Fruit fly (Drosophila melanogaster) whole organism, embryonic: Measurements from ENCODE around the gene CG3505.

ENCODE experiments used
- Ada2b ChIP-seq: fragments of 200-800 bp; sonication (Bioruptor generic); IDR thresholded peaks from 2 replicates; pipeline ENCODE4 v1.3.6; 2022; ENCODE audit warnings: missing biosample characterization, missing genetic modification characterization
- CG11504 ChIP-seq: fragments of 200-800 bp; sonication (Bioruptor generic); optimal IDR thresholded peaks from 3 replicates; lab custom pipeline; 2019; ENCODE audit warnings: missing biosample characterization, mild to moderate bottlenecking, missing genetic modification characterization, moderate library complexity
- CG12219 ChIP-seq: fragments of 200-800 bp; sonication (Bioruptor generic); optimal IDR thresholded peaks from 3 replicates; lab custom pipeline; 2018; ENCODE audit warnings: missing biosample characterization, mild to moderate bottlenecking, missing genetic modification characterization
- CG12391 ChIP-seq: fragments of 200-800 bp; sonication (Bioruptor generic); optimal IDR thresholded peaks from 3 replicates; lab custom pipeline; 2018; ENCODE audit warnings: missing biosample characterization, mild to moderate bottlenecking, missing genetic modification characterization, moderate library complexity
- CG1529 ChIP-seq: fragments of 200-800 bp; sonication (Bioruptor generic); optimal IDR thresholded peaks from 3 replicates; lab custom pipeline; 2018; ENCODE audit warnings: missing biosample characterization, missing genetic modification characterization
- CG15479 ChIP-seq: fragments of 200-800 bp; sonication (Bioruptor generic); optimal IDR thresholded peaks from 3 replicates; lab custom pipeline; 2019; ENCODE audit warnings: missing biosample characterization, mild to moderate bottlenecking, missing genetic modification characterization, moderate library complexity
- CG15601 ChIP-seq: fragments of 200-800 bp; sonication (Bioruptor generic); optimal IDR thresholded peaks from 3 replicates; lab custom pipeline; 2019; ENCODE audit warnings: missing biosample characterization, mild to moderate bottlenecking, missing genetic modification characterization, moderate library complexity
- CG17328 ChIP-seq: fragments of 200-800 bp; sonication (Bioruptor generic); IDR thresholded peaks from 2 replicates; pipeline ENCODE4 v1.3.6; 2022; ENCODE audit warnings: missing biosample characterization, missing genetic modification characterization
- CG17359 ChIP-seq: fragments of 200-800 bp; sonication (Bioruptor generic); optimal IDR thresholded peaks from 3 replicates; lab custom pipeline; 2018; ENCODE audit warnings: missing biosample characterization, mild to moderate bottlenecking, missing genetic modification characterization, moderate library complexity
- CG18262 ChIP-seq: fragments of 200-800 bp; optimal IDR thresholded peaks from 3 replicates; lab custom pipeline; 2019; ENCODE audit warnings: missing biosample characterization, mild to moderate bottlenecking, missing genetic modification characterization, moderate library complexity
- CG2116 ChIP-seq: fragments of 200-800 bp; sonication (Bioruptor generic); optimal IDR thresholded peaks from 3 replicates; lab custom pipeline; 2018; ENCODE audit warnings: missing biosample characterization, mild to moderate bottlenecking, missing genetic modification characterization
- CG2712 ChIP-seq: fragments of 200-800 bp; optimal IDR thresholded peaks from 3 replicates; lab custom pipeline; 2019; ENCODE audit warnings: missing biosample characterization, mild to moderate bottlenecking, missing genetic modification characterization, moderate library complexity
- CG31441 ChIP-seq: fragments of 200-800 bp; sonication (Bioruptor generic); IDR thresholded peaks from 2 replicates; pipeline ENCODE4 v1.3.6; 2022; ENCODE audit warnings: missing biosample characterization, missing genetic modification characterization
- CG3726 ChIP-seq: fragments of 200-800 bp; sonication (Bioruptor generic); IDR thresholded peaks from 3 replicates; pipeline ENCODE4, ENCODE4 v1.3.6; 2022; ENCODE audit warnings: missing biosample characterization, missing genetic modification characterization
- CG42726 ChIP-seq: fragments of 200-800 bp; sonication (Bioruptor generic); IDR thresholded peaks from 2 replicates; pipeline ENCODE4 v1.3.6; 2022; ENCODE audit warnings: missing biosample characterization, missing genetic modification characterization; ENCODE audit not compliant: partially characterized antibody
- CG4820 ChIP-seq: fragments of 200-800 bp; sonication (Bioruptor generic); optimal IDR thresholded peaks from 3 replicates; lab custom pipeline; 2016; ENCODE audit warnings: missing biosample characterization, missing genetic modification characterization
- CG6175 ChIP-seq: fragments of 200-800 bp; sonication (Bioruptor generic); IDR thresholded peaks from 3 replicates; pipeline ENCODE4 v1.3.6; 2022; ENCODE audit warnings: missing biosample characterization, missing genetic modification characterization
- CG6791 ChIP-seq: fragments of 200-800 bp; sonication (Bioruptor generic); IDR thresholded peaks from 3 replicates; pipeline ENCODE4 v1.3.6; 2022; ENCODE audit warnings: missing biosample characterization, missing genetic modification characterization; ENCODE audit not compliant: partially characterized antibody
- CG7839 ChIP-seq: fragments of 200-800 bp; sonication (Bioruptor generic); optimal IDR thresholded peaks from 3 replicates; lab custom pipeline; 2018; ENCODE audit warnings: missing biosample characterization, mild to moderate bottlenecking, missing genetic modification characterization, moderate library complexity
- CG8478 ChIP-seq: fragments of >200 bp; optimal IDR thresholded peaks from 2 replicates; lab custom pipeline; 2018
- CG9727 ChIP-seq: fragments of 200-800 bp; sonication (Bioruptor generic); optimal IDR thresholded peaks from 3 replicates; lab custom pipeline; 2017; ENCODE audit warnings: missing biosample characterization, mild to moderate bottlenecking, missing genetic modification characterization
- Deaf1 ChIP-seq: fragments of 200-800 bp; optimal IDR thresholded peaks from 3 replicates; lab custom pipeline; 2019; ENCODE audit warnings: missing biosample characterization, mild to moderate bottlenecking, missing genetic modification characterization, moderate library complexity
- Med ChIP-seq: fragments of 200-800 bp; sonication (Bioruptor generic); peaks from one replicate; lab custom pipeline; 2016; ENCODE audit warnings: missing biosample characterization, missing genetic modification characterization, mild to moderate bottlenecking, inconsistent platforms, moderate library complexity
- Oli ChIP-seq: fragments of 200-800 bp; sonication (Bioruptor generic); optimal IDR thresholded peaks from 2 replicates; lab custom pipeline; 2018; ENCODE audit warnings: missing biosample characterization, mild to moderate bottlenecking, missing genetic modification characterization, moderate library complexity
- Sox102F ChIP-seq: fragments of 200-800 bp; sonication (Bioruptor generic); optimal IDR thresholded peaks from 2 replicates; lab custom pipeline; 2018; ENCODE audit warnings: missing biosample characterization, mild to moderate bottlenecking, missing genetic modification characterization, moderate library complexity
- Ssrp ChIP-seq: fragments of 200-800 bp; sonication (Bioruptor generic); optimal IDR thresholded peaks from 2 replicates; lab custom pipeline; 2018; ENCODE audit warnings: missing biosample characterization, mild to moderate bottlenecking, missing genetic modification characterization, moderate library complexity
- Xrp1 ChIP-seq: fragments of 200-800 bp; sonication (Bioruptor generic); IDR thresholded peaks from 2 replicates; pipeline ENCODE4 v1.3.6; 2022; ENCODE audit warnings: missing biosample characterization, missing genetic modification characterization
- ac ChIP-seq: fragments of 200-800 bp; sonication (Bioruptor generic); optimal IDR thresholded peaks from 3 replicates; lab custom pipeline; 2017; ENCODE audit warnings: missing biosample characterization, mild to moderate bottlenecking, missing genetic modification characterization
- amos ChIP-seq: fragments of 200-800 bp; sonication (Bioruptor generic); IDR thresholded peaks from 2 replicates; pipeline ENCODE4 v1.3.6; 2022; ENCODE audit warnings: missing biosample characterization, missing genetic modification characterization; ENCODE audit not compliant: partially characterized antibody
- ato ChIP-seq: fragments of 200-800 bp; sonication (Bioruptor generic); IDR thresholded peaks from 2 replicates; pipeline ENCODE4 v1.3.6; 2022; ENCODE audit warnings: missing biosample characterization, missing genetic modification characterization; ENCODE audit not compliant: partially characterized antibody
- crc ChIP-seq: fragments of 200-800 bp; sonication (Bioruptor generic); optimal IDR thresholded peaks from 2 replicates; lab custom pipeline; 2016; ENCODE audit warnings: missing biosample characterization, missing genetic modification characterization
- dati ChIP-seq: fragments of 200-800 bp; sonication (Bioruptor generic); IDR thresholded peaks from 2 replicates; pipeline ENCODE4 v1.3.6; 2022; ENCODE audit warnings: missing biosample characterization, missing genetic modification characterization
- dmrt99B ChIP-seq: fragments of 200-800 bp; sonication (Bioruptor generic); optimal IDR thresholded peaks from 2 replicates; lab custom pipeline; 2018; ENCODE audit warnings: missing biosample characterization, mild to moderate bottlenecking, missing genetic modification characterization, moderate library complexity
- emc ChIP-seq: fragments of 200-800 bp; sonication (Bioruptor generic); optimal IDR thresholded peaks from 2 replicates; lab custom pipeline; 2016; ENCODE audit warnings: missing biosample characterization, missing genetic modification characterization
- eve ChIP-seq, 2 experiments: fragments of >200 bp; optimal IDR thresholded peaks; 2 replicates each; lab custom pipeline; 2017; ENCODE audit warnings: missing biosample characterization in 2 of 2, missing genetic modification characterization in 2 of 2
- ewg ChIP-seq: fragments of 200-800 bp; sonication (Bioruptor generic); optimal IDR thresholded peaks from 3 replicates; lab custom pipeline; 2017; ENCODE audit warnings: mild to moderate bottlenecking, missing biosample characterization, missing genetic modification reagents, missing genetic modification characterization
- gfzf ChIP-seq: fragments of 200-800 bp; sonication (Bioruptor generic); optimal IDR thresholded peaks from 2 replicates; lab custom pipeline; 2016; ENCODE audit warnings: missing biosample characterization, mild to moderate bottlenecking, missing genetic modification characterization, moderate library complexity
- hkb ChIP-seq, 2 experiments: fragments of 200-800 bp in 1 of 2; fragments of >200 bp in 1 of 2; sonication (Bioruptor generic) in 1 of 2; IDR thresholded peaks in 1 of 2; optimal IDR thresholded peaks in 1 of 2; 2 replicates each; pipeline versions ENCODE4 v1.3.6 to Lab custom; 2017 to 2022; ENCODE audit warnings: missing biosample characterization in 1 of 2, missing genetic modification characterization in 1 of 2
- jumu ChIP-seq: fragments of 200-800 bp; sonication (Bioruptor generic); optimal IDR thresholded peaks from 3 replicates; lab custom pipeline; 2016; ENCODE audit warnings: missing biosample characterization, missing genetic modification characterization
- lola ChIP-seq, 3 experiments: fragments of >200 bp in 2 of 3; fragments of 200-800 bp in 1 of 3; sonication (Bioruptor generic) in 1 of 3; optimal IDR thresholded peaks; 2 replicates each; lab custom pipeline; 2017 to 2019; ENCODE audit warnings: missing biosample characterization in 3 of 3, missing genetic modification characterization in 3 of 3, mild to moderate bottlenecking in 1 of 3, moderate library complexity in 1 of 3
- phol ChIP-seq: fragments of 200-800 bp; sonication (Bioruptor generic); optimal IDR thresholded peaks from 3 replicates; lab custom pipeline; 2018; ENCODE audit warnings: missing biosample characterization, mild to moderate bottlenecking, missing genetic modification characterization, moderate library complexity
- repo ChIP-seq: fragments of 200-800 bp; sonication (Bioruptor generic); optimal IDR thresholded peaks from 2 replicates; lab custom pipeline; 2016; ENCODE audit warnings: missing biosample characterization, missing genetic modification characterization
- sens ChIP-seq: fragments of 200-800 bp; sonication (Bioruptor generic); peaks from one replicate; lab custom pipeline; 2016; ENCODE audit warnings: missing biosample characterization, missing genetic modification characterization
- sens-2 ChIP-seq: fragments of 200-800 bp; sonication (Bioruptor generic); IDR thresholded peaks from 2 replicates; pipeline ENCODE4 v1.3.6; 2022; ENCODE audit warnings: missing biosample characterization, missing genetic modification characterization
- tio ChIP-seq: fragments of 200-800 bp; sonication (Bioruptor generic); optimal IDR thresholded peaks from 2 replicates; lab custom pipeline; 2017; ENCODE audit warnings: missing biosample characterization, missing genetic modification characterization, inconsistent platforms
- tll ChIP-seq, 2 experiments: fragments of 200-800 bp in 1 of 2; fragments of >200 bp in 1 of 2; sonication (Bioruptor generic) in 1 of 2; optimal IDR thresholded peaks; 2 replicates each; lab custom pipeline; 2017 to 2019; ENCODE audit warnings: missing biosample characterization in 2 of 2, missing genetic modification characterization in 2 of 2, mild to moderate bottlenecking in 1 of 2, moderate library complexity in 1 of 2
- wek ChIP-seq: fragments of 200-800 bp; sonication (Bioruptor generic); optimal IDR thresholded peaks from 3 replicates; lab custom pipeline; 2018; ENCODE audit warnings: missing biosample characterization, mild to moderate bottlenecking, missing genetic modification characterization, moderate library complexity
- zf30C ChIP-seq: fragments of 200-800 bp; sonication (Bioruptor generic); optimal IDR thresholded peaks from 3 replicates; lab custom pipeline; 2018; ENCODE audit warnings: missing biosample characterization, mild to moderate bottlenecking, missing genetic modification characterization

Gene CG3505

DNA sequence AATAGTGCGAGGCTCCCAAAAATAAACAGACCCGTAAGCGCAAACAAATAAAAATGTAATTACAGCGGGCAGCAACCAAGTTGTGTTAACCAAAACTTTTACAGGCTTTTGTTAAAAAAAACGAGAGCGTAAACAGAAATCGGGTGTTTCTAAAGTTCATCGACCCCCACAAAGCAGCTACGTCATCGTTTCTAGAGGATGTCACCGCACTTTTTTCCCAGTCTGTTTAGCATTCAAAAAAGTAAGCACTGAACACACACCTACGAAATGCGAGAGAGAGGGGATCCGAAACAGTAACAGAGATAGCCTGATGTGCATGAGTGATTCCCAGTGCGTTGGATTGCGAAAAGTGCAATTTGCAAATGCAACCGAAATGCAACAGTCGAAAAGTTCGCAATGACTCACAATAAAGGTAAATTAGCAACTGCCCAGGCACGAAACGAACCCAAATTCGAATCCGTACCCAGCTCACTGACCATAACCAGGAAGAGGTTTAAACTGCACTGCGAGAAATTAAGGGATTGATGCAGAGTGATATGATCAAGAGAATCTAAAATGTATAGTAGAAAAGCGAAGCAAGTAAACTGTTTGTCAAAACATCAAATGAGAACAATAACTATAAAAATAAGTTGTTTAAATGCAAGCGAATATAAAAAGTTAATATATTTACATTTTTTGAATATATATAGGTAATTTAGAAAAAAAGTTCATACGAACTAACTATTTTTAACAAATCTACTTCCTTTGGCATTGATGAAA is 34.0 kb downstream of the CG3505 start (continued):
- no peak for TF ChIP-seq emc (GFP tag; lab: Kevin White, UChicago)
- TF ChIP-seq amos, result no peak
- no peak for TF ChIP-seq hkb (optimal IDR thresholded peaks at IDR 0.05; lab: Kevin White, UChicago)
- TF ChIP-seq hkb (GFP tag; IDR thresholded peaks at IDR 0.05; lab: Robert Waterston, UW), result no peak
- no peak for TF ChIP-seq CG6175 (GFP tag; lab: Robert Waterston, UW)
- TF ChIP-seq ewg, result no peak
- TF ChIP-seq tll (GFP tag; optimal IDR thresholded peaks at IDR 0.05; lab: Kevin White, UChicago), result no peak
- peak; percentile 4 for TF ChIP-seq CG17359 (tag; lab: Kevin White, UChicago)
- 0 out of 2 replicates have a peak, but pooled peaks have one; percentile 19 for TF ChIP-seq CG31441
- TF ChIP-seq Med, result peak; percentile 28
- 0 out of 3 replicates have a peak, but pooled peaks have one; percentile 20 for TF ChIP-seq CG6791
- TF ChIP-seq CG8478, result no peak
- no peak for TF ChIP-seq crc (GFP tag; lab: Kevin White, UChicago)
- peak; percentile 19 for TF ChIP-seq CG9727
- peak in 1 of 3 experiments; percentile 29 for TF ChIP-seq lola (GFP tag; optimal IDR thresholded peaks at IDR 0.05; lab: Kevin White, UChicago)
- TF ChIP-seq CG1529 (GFP tag; lab: Kevin White, UChicago), result peak; percentile 18
- TF ChIP-seq eve (GFP tag; optimal IDR thresholded peaks at IDR 0.05; lab: Kevin White, UChicago), result peak in 1 of 2 experiments; percentile 28
- TF ChIP-seq CG17328 (GFP tag; lab: Robert Waterston, UW), result no peak
- peak; percentile 15 for TF ChIP-seq Sox102F (GFP tag; lab: Kevin White, UChicago)
- no peak for TF ChIP-seq zf30C (GFP tag; lab: Kevin White, UChicago)
- no peak for TF ChIP-seq wek (GFP tag; lab: Kevin White, UChicago)
- TF ChIP-seq CG11504 (tag; lab: Kevin White, UChicago), result no peak
- TF ChIP-seq phol (tag; lab: Kevin White, UChicago), result peak; percentile 36
- 0 out of 3 replicates have a peak, but pooled peaks have one; percentile 22 for TF ChIP-seq CG3726 (GFP tag; lab: Robert Waterston, UW)
- peak; percentile 0 for TF ChIP-seq dmrt99B (tag; lab: Kevin White, UChicago)
- peak; percentile 28 for TF ChIP-seq CG18262
- no peak for TF ChIP-seq Deaf1 (tag; lab: Kevin White, UChicago)
- TF ChIP-seq CG12391 (tag; lab: Kevin White, UChicago), result peak; percentile 18
- no peak for TF ChIP-seq CG4820
- no peak for TF ChIP-seq dati (GFP tag; lab: Robert Waterston, UW)
- TF ChIP-seq CG12219, result no peak
- peak; percentile 17 for TF ChIP-seq CG15601 (tag; lab: Kevin White, UChicago)
- TF ChIP-seq sens-2, result no peak
- peak; percentile 3 for TF ChIP-seq CG7839 (tag; lab: Kevin White, UChicago)
- TF ChIP-seq Ssrp (tag; lab: Kevin White, UChicago), result peak; percentile 28
- no peak for TF ChIP-seq repo (GFP tag; lab: Kevin White, UChicago)
- peak; percentile 28 for TF ChIP-seq CG15479 (GFP tag; lab: Kevin White, UChicago)
- no peak for TF ChIP-seq CG2116 (GFP tag; lab: Kevin White, UChicago)
- TF ChIP-seq ac, result no peak
- TF ChIP-seq CG2712 (tag; lab: Kevin White, UChicago), result peak; percentile 8
- no peak for TF ChIP-seq CG42726
- TF ChIP-seq Xrp1 (GFP tag; lab: Robert Waterston, UW), result peak; percentile 27; the same call in 1 of the 2 replicates
- TF ChIP-seq ato (GFP tag; lab: Robert Waterston, UW), result no peak
- peak; percentile 74 for TF ChIP-seq sens
- TF ChIP-seq Ada2b, result no peak; the same call in 1 of the 2 replicates
- peak; percentile 15 for TF ChIP-seq Oli
- TF ChIP-seq jumu (GFP tag; lab: Kevin White, UChicago), result no peak
- TF ChIP-seq tio (GFP tag; lab: Kevin White, UChicago), result peak; percentile 28
- TF ChIP-seq gfzf (GFP tag; lab: Kevin White, UChicago), result no peak
